Worm (Caenorhabditis elegans): Measurements from ENCODE around the gene hach-1.

The hach-1 gene

ce11 chrIII:5506023-5506597 lies 49.1 kb upstream of the hach-1 start:
- TF ChIP-seq nhr-237 (tag; optimal IDR thresholded peaks at IDR 0.05) (no peak), unc-30 (tag; optimal IDR thresholded peaks at IDR 0.05) (no peak), nhr-28 (tag; optimal IDR thresholded peaks at IDR 0.05) (no peak), mep-1 (tag; optimal IDR thresholded peaks at IDR 0.05) (no peak), lin-35 (GFP tag; optimal IDR thresholded peaks at IDR 0.05) (peak in 1 of 2 experiments; percentile 21), zip-4 (GFP tag; optimal IDR thresholded peaks at IDR 0.05) (no peak), ztf-11 (tag; optimal IDR thresholded peaks at IDR 0.05) (no peak), alr-1 (tag; optimal IDR thresholded peaks at IDR 0.05; ENCODE audit: borderline replicate concordance) (no peak), zag-1 (tag; optimal IDR thresholded peaks at IDR 0.05) (no peak), ceh-63 (GFP tag; optimal IDR thresholded peaks at IDR 0.05) (no peak), nhr-47 (tag; optimal IDR thresholded peaks at IDR 0.05) (peak; percentile 55), aly-2 (tag; optimal IDR thresholded peaks at IDR 0.05) (no peak), lin-13 (GFP tag; optimal IDR thresholded peaks at IDR 0.05) (no peak), egl-27 (tag; optimal IDR thresholded peaks at IDR 0.05) (no peak), snu-23 (GFP tag; optimal IDR thresholded peaks at IDR 0.05) (peak; percentile 52), egl-13 (tag; optimal IDR thresholded peaks at IDR 0.05) (no peak), lir-3 (tag; optimal IDR thresholded peaks at IDR 0.05; ENCODE audit: poor library complexity) (no peak), ceh-90 (tag; optimal IDR thresholded peaks at IDR 0.05) (no peak), unc-130 (tag; optimal IDR thresholded peaks at IDR 0.05) (no peak), efl-1 (optimal IDR thresholded peaks at IDR 0.05) (peak in 1 of 2 experiments; percentile 21), efl-1 (GFP tag; optimal IDR thresholded peaks at IDR 0.05 in 1 of 2) (peak in 1 of 2 experiments; percentile 92), pqm-1 (tag; optimal IDR thresholded peaks at IDR 0.05) (no peak), C04F5.9 (tag; optimal IDR thresholded peaks at IDR 0.05) (no peak), mdl-1 (tag; optimal IDR thresholded peaks at IDR 0.05) (no peak), unc-98 (GFP tag; IDR thresholded peaks at IDR 0.05) (no peak), vab-15 (tag; optimal IDR thresholded peaks at IDR 0.05) (no peak), nhr-11 (tag; optimal IDR thresholded peaks at IDR 0.05) (no peak), C16A3.4 (tag; optimal IDR thresholded peaks at IDR 0.05) (no peak), ama-1 (optimal IDR thresholded peaks at IDR 0.05) (peak; percentile 97), snpc-4 (tag; optimal IDR thresholded peaks at IDR 0.05) (no peak), hpl-2 (GFP tag; optimal IDR thresholded peaks at IDR 0.05) (no peak), lsy-2 (tag; optimal IDR thresholded peaks at IDR 0.05) (no peak), xbp-1 (tag; optimal IDR thresholded peaks at IDR 0.05) (no peak), sox-4 (tag; optimal IDR thresholded peaks at IDR 0.05) (peak; percentile 9), ets-5 (GFP tag; IDR thresholded peaks at IDR 0.05) (no peak), unc-62 (GFP tag; optimal IDR thresholded peaks at IDR 0.05) (no peak), nhr-71 (tag; optimal IDR thresholded peaks at IDR 0.05) (peak; percentile 51), fkh-10 (GFP tag; optimal IDR thresholded peaks at IDR 0.05) (no peak), fkh-8 (tag; optimal IDR thresholded peaks at IDR 0.05) (peak; percentile 40), Y116A8C.19 (tag; optimal IDR thresholded peaks at IDR 0.05; ENCODE audit: borderline replicate concordance) (no peak), hlh-17 (GFP tag; optimal IDR thresholded peaks at IDR 0.05; ENCODE audit: borderline replicate concordance) (no peak), C34B4.2 (tag; optimal IDR thresholded peaks at IDR 0.05) (no peak), nhr-85 (tag) (peak; percentile 82), pax-3 (tag; optimal IDR thresholded peaks at IDR 0.05) (no peak), elt-2 (tag; optimal IDR thresholded peaks at IDR 0.05) (peak; percentile 61), swsn-7 (tag; optimal IDR thresholded peaks at IDR 0.05) (peak; percentile 14), ces-1 (GFP tag; optimal IDR thresholded peaks at IDR 0.05) (no peak), lin-15B (tag; optimal IDR thresholded peaks at IDR 0.05) (no peak), nhr-12 (tag; optimal IDR thresholded peaks at IDR 0.05) (no peak), lin-39 (tag; optimal IDR thresholded peaks at IDR 0.05) (no peak), sup-37 (GFP tag; optimal IDR thresholded peaks at IDR 0.05) (no peak), isw-1 (GFP tag; IDR thresholded peaks at IDR 0.05) (no peak), F16B12.6 (tag; optimal IDR thresholded peaks at IDR 0.05) (no peak), sptf-1 (tag; optimal IDR thresholded peaks at IDR 0.05) (no peak)
